3 worm cellular contexts compared by ENCODE assay signal in the genomic region with DNA sequence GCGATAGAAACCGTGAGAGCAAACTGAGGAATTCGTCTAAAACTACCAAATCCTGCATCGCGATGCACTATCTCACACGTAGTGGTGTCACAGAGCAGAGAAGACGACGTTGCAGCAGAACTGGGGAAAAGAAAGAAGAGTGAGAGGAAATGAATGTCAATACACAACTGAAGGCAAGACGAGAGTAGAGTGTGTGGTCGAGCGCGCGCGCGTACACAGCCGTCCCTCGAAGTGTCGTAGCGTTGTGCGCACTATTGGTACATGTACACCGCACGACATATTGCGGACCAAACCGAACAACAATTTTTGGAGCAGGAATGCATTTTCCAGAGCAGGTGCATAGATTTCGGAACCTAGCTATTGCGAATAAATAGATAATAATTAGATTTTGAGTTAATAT.
TF ChIP-seq lines count a peak whose summit lies in the region.

No protein-coding gene starts in this region.

TF ChIP-seq in whole organism, L1 larva, 84 proteins besides CTCF, POLR2A, EP300 and RAD21 (continued from another document):
- TF ChIP-seq lin-35 (GFP tag; optimal IDR thresholded peaks at IDR 0.05; lab: Kevin White, UChicago) = peak; percentile 61 to 72
- TF ChIP-seq nhr-237 (tag; optimal IDR thresholded peaks at IDR 0.05; lab: Kevin White, UChicago) = no peak
- TF ChIP-seq mab-9 (GFP tag; IDR thresholded peaks at IDR 0.05; lab: Robert Waterston, UW) = no peak
- peak; percentile 61 for TF ChIP-seq skn-1 (tag; optimal IDR thresholded peaks at IDR 0.05; lab: Kevin White, UChicago)
- peak; percentile 37 for TF ChIP-seq nhr-77 (tag; optimal IDR thresholded peaks at IDR 0.05; lab: Kevin White, UChicago)
- TF ChIP-seq ceh-63 (GFP tag; optimal IDR thresholded peaks at IDR 0.05; lab: Kevin White, UChicago) = no peak
- TF ChIP-seq nhr-19 (GFP tag; conservative IDR thresholded peaks at IDR 0.05; lab: Robert Waterston, UW) = peak; percentile 40
- no peak for TF ChIP-seq ztf-11 (tag; optimal IDR thresholded peaks at IDR 0.05; lab: Kevin White, UChicago)
- TF ChIP-seq grh-1 (GFP tag; IDR thresholded peaks at IDR 0.05; lab: Robert Waterston, UW) = no peak
- peak; percentile 83 for TF ChIP-seq F16B12.6 (tag; optimal IDR thresholded peaks at IDR 0.05; lab: Kevin White, UChicago)
- peak; percentile 11 for TF ChIP-seq zip-4 (GFP tag; optimal IDR thresholded peaks at IDR 0.05; lab: Kevin White, UChicago)
- no peak for TF ChIP-seq ets-5 (GFP tag; IDR thresholded peaks at IDR 0.05; lab: Robert Waterston, UW)
- TF ChIP-seq unc-62 (GFP tag; optimal IDR thresholded peaks at IDR 0.05; lab: Kevin White, UChicago) = no peak
- TF ChIP-seq lin-14 (GFP tag; optimal IDR thresholded peaks at IDR 0.05; lab: Kevin White, UChicago) = peak; percentile 91
- TF ChIP-seq fkh-10 (GFP tag; optimal IDR thresholded peaks at IDR 0.05; lab: Kevin White, UChicago) = peak; percentile 20
- TF ChIP-seq snpc-4 (tag; optimal IDR thresholded peaks at IDR 0.05; lab: Kevin White, UChicago) = no peak
- peak; percentile 58 for TF ChIP-seq tbx-2 (tag; optimal IDR thresholded peaks at IDR 0.05; lab: Kevin White, UChicago)
- peak; percentile 47 for TF ChIP-seq unc-86 (tag; optimal IDR thresholded peaks at IDR 0.05; lab: Kevin White, UChicago)
- TF ChIP-seq swsn-7 (tag; optimal IDR thresholded peaks at IDR 0.05; lab: Kevin White, UChicago) = peak; percentile 61
- TF ChIP-seq ceh-82 (tag; optimal IDR thresholded peaks at IDR 0.05; lab: Kevin White, UChicago) = peak; percentile 27 to 80 (median 50)
- no peak for TF ChIP-seq hlh-17 (GFP tag; optimal IDR thresholded peaks at IDR 0.05; lab: Kevin White, UChicago; ENCODE audit: borderline replicate concordance)
- peak; percentile 47 for TF ChIP-seq egl-13 (tag; optimal IDR thresholded peaks at IDR 0.05; lab: Kevin White, UChicago)
- peak; percentile 28 for TF ChIP-seq nhr-90 (tag; optimal IDR thresholded peaks at IDR 0.05; lab: Kevin White, UChicago; ENCODE audit: poor library complexity)
- TF ChIP-seq hlh-4 (tag; optimal IDR thresholded peaks at IDR 0.05; lab: Kevin White, UChicago) = no peak
- peak in 1 of 2 experiments; percentile 49 for TF ChIP-seq mdl-1 (tag; optimal IDR thresholded peaks at IDR 0.05; lab: Kevin White, UChicago)
- TF ChIP-seq rnt-1 (tag; optimal IDR thresholded peaks at IDR 0.05; lab: Kevin White, UChicago) = peak; percentile 54
- peak; percentile 29 to 47 for TF ChIP-seq efl-1 (optimal IDR thresholded peaks at IDR 0.05; lab: Kevin White, UChicago)
- TF ChIP-seq efl-1 (GFP tag; optimal IDR thresholded peaks at IDR 0.05 in 1 of 2; lab: Kevin White, UChicago) = peak; percentile 53 to 60
- peak; percentile 68 for TF ChIP-seq nhr-47 (tag; optimal IDR thresholded peaks at IDR 0.05; lab: Kevin White, UChicago)
- TF ChIP-seq unc-130 (tag; optimal IDR thresholded peaks at IDR 0.05; lab: Kevin White, UChicago) = peak; percentile 31
- no peak for TF ChIP-seq sptf-1 (tag; optimal IDR thresholded peaks at IDR 0.05; lab: Kevin White, UChicago)
- TF ChIP-seq ceh-8 (GFP tag; optimal IDR thresholded peaks at IDR 0.05; lab: Kevin White, UChicago) = no peak
- peak; percentile 23 for TF ChIP-seq irx-1 (tag; optimal IDR thresholded peaks at IDR 0.05; lab: Kevin White, UChicago)
- TF ChIP-seq fkh-4 (tag; optimal IDR thresholded peaks at IDR 0.05; lab: Kevin White, UChicago; ENCODE audit: borderline replicate concordance) = no peak

TF ChIP-seq in whole organism, L3 larva, 47 proteins besides CTCF, POLR2A, EP300 and RAD21 (continued from another document):
- TF ChIP-seq snpc-4 (tag; optimal IDR thresholded peaks at IDR 0.05; lab: Kevin White, UChicago) (peak; percentile 34), R02D3.7 (tag; optimal IDR thresholded peaks at IDR 0.05; lab: Kevin White, UChicago) (no peak), nhr-237 (tag; optimal IDR thresholded peaks at IDR 0.05; lab: Kevin White, UChicago) (no peak), nhr-67 (tag; optimal IDR thresholded peaks at IDR 0.05; lab: Kevin White, UChicago) (no peak), fkh-2 (tag; optimal IDR thresholded peaks at IDR 0.05; lab: Kevin White, UChicago) (no peak), lin-39 (tag; optimal IDR thresholded peaks at IDR 0.05; lab: Kevin White, UChicago) (peak; percentile 86), nhr-12 (tag; optimal IDR thresholded peaks at IDR 0.05; lab: Kevin White, UChicago) (no peak), elt-3 (tag; optimal IDR thresholded peaks at IDR 0.05; lab: Kevin White, UChicago) (no peak), sea-2 (GFP tag; optimal IDR thresholded peaks at IDR 0.05; lab: Kevin White, UChicago) (peak; percentile 51), mml-1 (tag; optimal IDR thresholded peaks at IDR 0.05; lab: Kevin White, UChicago) (no peak), pqm-1 (tag; optimal IDR thresholded peaks at IDR 0.05; lab: Kevin White, UChicago) (no peak), egl-5 (tag; optimal IDR thresholded peaks at IDR 0.05; lab: Kevin White, UChicago) (no peak), fos-1 (tag; optimal IDR thresholded peaks at IDR 0.05; lab: Kevin White, UChicago) (no peak), nhr-76 (tag; optimal IDR thresholded peaks at IDR 0.05; lab: Kevin White, UChicago) (no peak), lsy-12 (tag; optimal IDR thresholded peaks at IDR 0.05; lab: Kevin White, UChicago) (peak; percentile 24), ztf-4 (tag; optimal IDR thresholded peaks at IDR 0.05; lab: Kevin White, UChicago) (no peak), ceh-28 (tag; optimal IDR thresholded peaks at IDR 0.05; lab: Kevin White, UChicago) (no peak), skn-1 (tag; optimal IDR thresholded peaks at IDR 0.05; lab: Kevin White, UChicago) (no peak), ceh-16 (tag; optimal IDR thresholded peaks at IDR 0.05; lab: Kevin White, UChicago) (no peak), lin-15B (tag; optimal IDR thresholded peaks at IDR 0.05; lab: Kevin White, UChicago) (peak; percentile 46), unc-62 (GFP tag; optimal IDR thresholded peaks at IDR 0.05; lab: Kevin White, UChicago) (no peak), nfya-1 (tag; optimal IDR thresholded peaks at IDR 0.05; lab: Kevin White, UChicago; ENCODE audit: insufficient read depth) (peak; percentile 70), jun-1 (tag; optimal IDR thresholded peaks at IDR 0.05; lab: Kevin White, UChicago) (peak; percentile 28), ztf-11 (tag; optimal IDR thresholded peaks at IDR 0.05; lab: Kevin White, UChicago) (no peak), tbx-2 (tag; optimal IDR thresholded peaks at IDR 0.05; lab: Kevin White, UChicago) (peak; percentile 22), pha-4 (tag; optimal IDR thresholded peaks at IDR 0.05; lab: Kevin White, UChicago) (peak; percentile 80), nhr-28 (tag; optimal IDR thresholded peaks at IDR 0.05; lab: Kevin White, UChicago) (no peak), nhr-43 (tag; optimal IDR thresholded peaks at IDR 0.05; lab: Kevin White, UChicago; ENCODE audit: poor library complexity, severe bottlenecking) (peak; percentile 2)

TF ChIP-seq in whole organism, young adult, 124 proteins besides CTCF, POLR2A, EP300 and RAD21 (continued from another document):
- TF ChIP-seq hmg-1.2 (GFP tag; IDR thresholded peaks at IDR 0.05; lab: Robert Waterston, UW) (peak; percentile 38; the same call in 1 of the 2 replicates), C06A6.2 (GFP tag; conservative IDR thresholded peaks at IDR 0.05; lab: Robert Waterston, UW) (no peak), lin-35 (GFP tag; optimal IDR thresholded peaks at IDR 0.05; lab: Kevin White, UChicago) (no peak), T07F8.4 (tag; optimal IDR thresholded peaks at IDR 0.05; lab: Kevin White, UChicago) (no peak), mes-4 (tag; optimal IDR thresholded peaks at IDR 0.05; lab: Kevin White, UChicago) (no peak), fkh-3 (tag; optimal IDR thresholded peaks at IDR 0.05; lab: Kevin White, UChicago) (no peak), mcd-1 (GFP tag; IDR thresholded peaks at IDR 0.05; lab: Robert Waterston, UW) (0 out of 2 replicates have a peak, but pooled peaks have one; percentile 34), F39B2.1 (GFP tag; IDR thresholded peaks at IDR 0.05; lab: Robert Waterston, UW) (no peak), snpc-3.4 (tag; optimal IDR thresholded peaks at IDR 0.05; lab: Kevin White, UChicago) (peak; percentile 10), rec-8 (tag; optimal IDR thresholded peaks at IDR 0.05; lab: Kevin White, UChicago) (no peak), ztf-22 (GFP tag; optimal IDR thresholded peaks at IDR 0.05; lab: Kevin White, UChicago) (peak; percentile 36), B0336.3 (GFP tag; IDR thresholded peaks at IDR 0.05; lab: Robert Waterston, UW) (peak; percentile 61; the same call in 1 of the 2 replicates), dox-1 (GFP tag; IDR thresholded peaks at IDR 0.05; lab: Robert Waterston, UW) (peak; percentile 56), T26A5.8 (tag; optimal IDR thresholded peaks at IDR 0.05; lab: Kevin White, UChicago) (no peak), ceh-27 (GFP tag; optimal IDR thresholded peaks at IDR 0.05; lab: Kevin White, UChicago) (peak; percentile 75), Y53G8AR.9 (GFP tag; conservative IDR thresholded peaks at IDR 0.05; lab: Robert Waterston, UW) (no peak), die-1 (tag; optimal IDR thresholded peaks at IDR 0.05; lab: Kevin White, UChicago) (peak; percentile 28), Y79H2A.3 (GFP tag; conservative IDR thresholded peaks at IDR 0.05; lab: Robert Waterston, UW) (no peak), attf-5 (GFP tag; optimal IDR thresholded peaks at IDR 0.05; lab: Kevin White, UChicago) (peak; percentile 32), snpc-4 (GFP tag; optimal IDR thresholded peaks at IDR 0.05; lab: Kevin White, UChicago) (no peak), snpc-4 (tag; optimal IDR thresholded peaks at IDR 0.05; lab: Kevin White, UChicago) (peak in 1 of 4 experiments; percentile 42), ekl-4 (GFP tag; IDR thresholded peaks at IDR 0.05; lab: Robert Waterston, UW) (no peak), lin-40 (tag; optimal IDR thresholded peaks at IDR 0.05; lab: Kevin White, UChicago) (no peak), Y53F4B.3 (GFP tag; IDR thresholded peaks at IDR 0.05; lab: Robert Waterston, UW) (no peak), tbp1 (GFP tag; optimal IDR thresholded peaks at IDR 0.05; lab: Kevin White, UChicago) (peak; percentile 38), ceh-100 (GFP tag; IDR thresholded peaks at IDR 0.05; lab: Robert Waterston, UW) (no peak), repo-1 (tag; optimal IDR thresholded peaks at IDR 0.05; lab: Kevin White, UChicago) (no peak), somi-1 (GFP tag; optimal IDR thresholded peaks at IDR 0.05; lab: Kevin White, UChicago) (no peak), atf-7 (tag; optimal IDR thresholded peaks at IDR 0.05; lab: Kevin White, UChicago) (no peak), athp-1 (tag; optimal IDR thresholded peaks at IDR 0.05; lab: Kevin White, UChicago) (no peak), lin-26 (GFP tag; IDR thresholded peaks at IDR 0.05; lab: Robert Waterston, UW) (peak; percentile 64), aptf-3 (GFP tag; IDR thresholded peaks at IDR 0.05; lab: Robert Waterston, UW) (no peak), nfya-1 (tag; optimal IDR thresholded peaks at IDR 0.05; lab: Kevin White, UChicago; ENCODE audit: borderline replicate concordance, insufficient read depth) (no peak), lir-1 (GFP tag; conservative IDR thresholded peaks at IDR 0.05; lab: Robert Waterston, UW) (no peak), K12H6.12 (tag; optimal IDR thresholded peaks at IDR 0.05; lab: Kevin White, UChicago) (peak; percentile 78)
